Fruit fly (Drosophila melanogaster) whole organism, prepupa: ENCODE results near the gene CG15177.

Source experiments
- CG11762 ChIP-seq: fragments of 200-800 bp; sonication (Bioruptor generic); optimal IDR thresholded peaks from 3 replicates; lab custom pipeline; 2016; ENCODE audit warnings: missing biosample characterization, missing genetic modification characterization; ENCODE audit not compliant: insufficient read depth
- CG15336 ChIP-seq: fragments of 200-800 bp; sonication (Bioruptor generic); IDR thresholded peaks from 2 replicates; pipeline ENCODE4 v1.3.6; 2022; ENCODE audit warnings: missing biosample characterization, missing genetic modification characterization
- CG32006 ChIP-seq: fragments of 200-800 bp; sonication (Bioruptor generic); optimal IDR thresholded peaks from 3 replicates; lab custom pipeline; 2017; ENCODE audit warnings: missing biosample characterization, mild to moderate bottlenecking, missing genetic modification characterization
- CG7368 ChIP-seq: fragments of 200-800 bp; sonication (Bioruptor generic); optimal IDR thresholded peaks from 3 replicates; lab custom pipeline; 2016; ENCODE audit warnings: missing biosample characterization, missing genetic modification characterization
- CG8632 ChIP-seq: fragments of 200-800 bp; sonication (Bioruptor generic); optimal IDR thresholded peaks from 3 replicates; lab custom pipeline; 2016; ENCODE audit warnings: missing biosample characterization, missing genetic modification characterization
- Hr38 ChIP-seq: sonication (Bioruptor generic); optimal IDR thresholded peaks from 2 replicates; lab custom pipeline; 2016; ENCODE audit warnings: missing biosample characterization, missing genetic modification characterization
- Met ChIP-seq: fragments of 200-800 bp; sonication (Bioruptor generic); optimal IDR thresholded peaks from 3 replicates; lab custom pipeline; 2016; ENCODE audit warnings: missing biosample characterization, missing genetic modification characterization
- salr ChIP-seq, 2 experiments: fragments of 200-800 bp; sonication (Bioruptor generic); optimal IDR thresholded peaks; 3 replicates each; lab custom pipeline; 2016 to 2018; ENCODE audit warnings: missing biosample characterization in 2 of 2, missing genetic modification characterization in 2 of 2, mild to moderate bottlenecking in 1 of 2

DNA sequence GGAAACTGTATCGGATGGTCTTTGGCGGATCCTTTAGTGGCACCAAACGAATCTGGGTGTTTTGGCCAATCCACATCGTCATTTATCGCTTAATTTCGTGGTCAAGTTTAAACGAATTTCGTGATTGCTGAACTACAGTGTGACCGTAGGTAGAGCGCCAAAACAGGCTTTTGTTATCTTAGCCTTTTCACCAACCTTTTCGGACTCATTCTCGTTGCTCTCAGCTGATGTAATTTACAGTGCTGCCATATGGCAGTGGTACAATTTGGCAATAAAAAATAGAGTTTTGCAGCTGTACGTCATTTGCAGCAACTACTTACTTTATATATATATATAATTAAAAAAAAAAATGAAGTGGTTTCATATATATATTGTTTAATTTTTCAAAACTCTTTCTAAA lies 30.8 kb upstream of the CG15177 start, which contains the start of gene agt:
- TF ChIP-seq CG15336 (GFP tag; lab: Robert Waterston, UW): 0 out of 2 replicates have a peak, but pooled peaks have one; percentile 16
- TF ChIP-seq salr (GFP tag; optimal IDR thresholded peaks at IDR 0.05; lab: Kevin White, UChicago): no peak
- no peak for TF ChIP-seq CG11762 (GFP tag; lab: Kevin White, UChicago)
- no peak for TF ChIP-seq CG32006 (GFP tag; lab: Kevin White, UChicago)
- no peak for TF ChIP-seq CG8632 (GFP tag; lab: Kevin White, UChicago)
- no peak for TF ChIP-seq Hr38 (GFP tag; lab: Kevin White, UChicago)
- TF ChIP-seq CG7368 (GFP tag; lab: Kevin White, UChicago): no peak
- TF ChIP-seq Met: no peak
